Fruit fly (Drosophila melanogaster) whole organism, embryonic: ENCODE results near the gene CG6225.

Experiments
- Adf1 ChIP-seq: fragments of 200-800 bp; sonication (Bioruptor generic); IDR thresholded peaks from 2 replicates; pipeline ENCODE4 v1.3.6; 2022; ENCODE audit warnings: missing biosample characterization, missing genetic modification characterization
- Bteb2 ChIP-seq: fragments of 200-800 bp; sonication (Bioruptor generic); optimal IDR thresholded peaks from 2 replicates; lab custom pipeline; 2016; ENCODE audit warnings: missing biosample characterization, missing genetic modification characterization
- CG10147 ChIP-seq: fragments of 200-800 bp; sonication (Bioruptor generic); optimal IDR thresholded peaks from 2 replicates; lab custom pipeline; 2019; ENCODE audit warnings: missing biosample characterization, mild to moderate bottlenecking, missing genetic modification characterization, moderate library complexity
- CG10209 ChIP-seq: fragments of 200-800 bp; sonication (Bioruptor generic); optimal IDR thresholded peaks from 3 replicates; lab custom pipeline; 2017; ENCODE audit warnings: missing biosample characterization, mild to moderate bottlenecking, missing genetic modification characterization, missing genetic modification reagents
- CG11398 ChIP-seq: fragments of 200-800 bp; sonication (Bioruptor generic); optimal IDR thresholded peaks from 2 replicates; lab custom pipeline; 2016; ENCODE audit warnings: missing biosample characterization, missing genetic modification characterization
- CG13424 ChIP-seq: fragments of 200-800 bp; sonication (Bioruptor generic); optimal IDR thresholded peaks from 2 replicates; lab custom pipeline; 2019; ENCODE audit warnings: missing biosample characterization, mild to moderate bottlenecking, missing genetic modification characterization, moderate library complexity
- CG18619 ChIP-seq: fragments of 200-800 bp; sonication (Bioruptor generic); optimal IDR thresholded peaks from 3 replicates; lab custom pipeline; 2017; ENCODE audit warnings: missing biosample characterization, mild to moderate bottlenecking, missing genetic modification characterization
- CG18764 ChIP-seq: fragments of 200-800 bp; sonication (Bioruptor generic); optimal IDR thresholded peaks from 3 replicates; lab custom pipeline; 2016; ENCODE audit warnings: missing biosample characterization, missing genetic modification characterization
- CG2120 ChIP-seq: fragments of 200-800 bp; sonication (Bioruptor generic); optimal IDR thresholded peaks from 3 replicates; lab custom pipeline; 2016; ENCODE audit warnings: missing biosample characterization, missing genetic modification characterization
- CG2875 ChIP-seq: fragments of 200-800 bp; sonication (Bioruptor generic); optimal IDR thresholded peaks from 2 replicates; lab custom pipeline; 2017; ENCODE audit warnings: missing biosample characterization, mild to moderate bottlenecking, missing genetic modification characterization, missing genetic modification reagents
- CG30431 ChIP-seq: fragments of 200-800 bp; sonication (Bioruptor generic); optimal IDR thresholded peaks from 2 replicates; lab custom pipeline; 2017; ENCODE audit warnings: missing biosample characterization, missing genetic modification characterization
- CG32532 ChIP-seq: fragments of 200-800 bp; sonication (Bioruptor generic); IDR thresholded peaks from 2 replicates; pipeline ENCODE4 v1.3.6; 2022; ENCODE audit warnings: missing biosample characterization, missing genetic modification characterization
- CG4424 ChIP-seq: fragments of 200-800 bp; sonication (Bioruptor generic); optimal IDR thresholded peaks from 3 replicates; lab custom pipeline; 2016; ENCODE audit warnings: missing biosample characterization, missing genetic modification characterization
- CG4617 ChIP-seq: fragments of 200-800 bp; sonication (Bioruptor generic); optimal IDR thresholded peaks from 3 replicates; lab custom pipeline; 2016; ENCODE audit warnings: missing biosample characterization, missing genetic modification characterization, borderline replicate concordance
- CG6272 ChIP-seq: fragments of 200-800 bp; sonication (Bioruptor generic); IDR thresholded peaks from 2 replicates; pipeline ENCODE4 v1.3.6; 2022; ENCODE audit warnings: missing biosample characterization, missing genetic modification characterization
- CG7372 ChIP-seq: fragments of 200-800 bp; sonication (Bioruptor generic); IDR thresholded peaks from 2 replicates; pipeline ENCODE4 v1.3.6; 2022; ENCODE audit warnings: missing biosample characterization, missing genetic modification characterization
- CG7786 ChIP-seq: fragments of 200-800 bp; sonication (Bioruptor generic); optimal IDR thresholded peaks from 2 replicates; lab custom pipeline; 2016; ENCODE audit warnings: missing biosample characterization, missing genetic modification characterization
- Doc3 ChIP-seq: fragments of 200-800 bp; sonication (Bioruptor generic); IDR thresholded peaks from 3 replicates; pipeline ENCODE4 v1.3.6; 2022; ENCODE audit warnings: missing biosample characterization, missing genetic modification characterization; ENCODE audit not compliant: partially characterized antibody
- Dp ChIP-seq: fragments of 200-800 bp; sonication (Bioruptor generic); optimal IDR thresholded peaks from 2 replicates; lab custom pipeline; 2018; ENCODE audit warnings: missing biosample characterization, mild to moderate bottlenecking, missing genetic modification characterization, moderate library complexity
- Drgx ChIP-seq: fragments of 200-800 bp; sonication (Bioruptor generic); IDR thresholded peaks from 2 replicates; pipeline ENCODE4 v1.3.6; 2022; ENCODE audit warnings: missing biosample characterization, missing genetic modification characterization
- E2f1 ChIP-seq: fragments of 200-800 bp; sonication (Bioruptor generic); IDR thresholded peaks from 2 replicates; pipeline ENCODE4 v1.3.6; 2022; ENCODE audit warnings: missing biosample characterization, missing genetic modification characterization
- Fer3 ChIP-seq: fragments of 200-800 bp; sonication (Bioruptor generic); optimal IDR thresholded peaks from 2 replicates; lab custom pipeline; 2018; ENCODE audit warnings: missing biosample characterization, mild to moderate bottlenecking, missing genetic modification characterization, moderate library complexity
- HHEX ChIP-seq: fragments of 200-800 bp; sonication (Bioruptor generic); optimal IDR thresholded peaks from 3 replicates; lab custom pipeline; 2017; ENCODE audit warnings: missing biosample characterization, mild to moderate bottlenecking, missing genetic modification characterization, missing genetic modification reagents
- HLH3B ChIP-seq: fragments of 200-800 bp; sonication (Bioruptor generic); IDR thresholded peaks from 2 replicates; pipeline ENCODE4 v1.3.6; 2022; ENCODE audit warnings: missing biosample characterization, missing genetic modification characterization
- HLH4C ChIP-seq: fragments of 200-800 bp; sonication (Bioruptor generic); IDR thresholded peaks from 3 replicates; pipeline ENCODE4 v1.3.6; 2022; ENCODE audit warnings: missing biosample characterization, missing genetic modification characterization; ENCODE audit not compliant: partially characterized antibody
- MBD-R2 ChIP-seq: fragments of 200-800 bp; sonication (Bioruptor generic); IDR thresholded peaks from 2 replicates; pipeline ENCODE4 v1.3.6; 2022; ENCODE audit warnings: missing biosample characterization, missing genetic modification characterization
- Meics ChIP-seq: fragments of 200-800 bp; sonication (Bioruptor generic); optimal IDR thresholded peaks from 2 replicates; lab custom pipeline; 2017; ENCODE audit warnings: missing biosample characterization, mild to moderate bottlenecking, missing genetic modification characterization
- Mes4 ChIP-seq: fragments of 200-800 bp; sonication (Bioruptor generic); optimal IDR thresholded peaks from 2 replicates; lab custom pipeline; 2016; ENCODE audit warnings: missing biosample characterization, missing genetic modification characterization
- Neu2 ChIP-seq: fragments of 200-800 bp; sonication (Bioruptor generic); optimal IDR thresholded peaks from 3 replicates; lab custom pipeline; 2016; ENCODE audit warnings: missing biosample characterization, missing genetic modification characterization, borderline replicate concordance
- NfI ChIP-seq: fragments of 200-800 bp; sonication (Bioruptor generic); optimal IDR thresholded peaks from 3 replicates; lab custom pipeline; 2018; ENCODE audit warnings: missing biosample characterization, mild to moderate bottlenecking, missing genetic modification characterization, moderate library complexity
- Scr ChIP-seq: fragments of 200-800 bp; sonication (Bioruptor generic); IDR thresholded peaks from 2 replicates; pipeline ENCODE4 v1.3.6; 2022; ENCODE audit warnings: missing biosample characterization, missing genetic modification characterization; ENCODE audit not compliant: partially characterized antibody
- Sry-β ChIP-seq: fragments of 200-800 bp; sonication (Bioruptor generic); optimal IDR thresholded peaks from 2 replicates; lab custom pipeline; 2018; ENCODE audit warnings: missing biosample characterization, mild to moderate bottlenecking, missing genetic modification characterization, moderate library complexity
- Xbp1 ChIP-seq: fragments of 200-800 bp; sonication (Bioruptor generic); optimal IDR thresholded peaks from 3 replicates; lab custom pipeline; 2016; ENCODE audit warnings: missing biosample characterization, mild to moderate bottlenecking, missing genetic modification characterization
- Xrp1 ChIP-seq: fragments of 200-800 bp; sonication (Bioruptor generic); IDR thresholded peaks from 2 replicates; pipeline ENCODE4 v1.3.6; 2022; ENCODE audit warnings: missing biosample characterization, missing genetic modification characterization
- amos ChIP-seq: fragments of 200-800 bp; sonication (Bioruptor generic); IDR thresholded peaks from 2 replicates; pipeline ENCODE4 v1.3.6; 2022; ENCODE audit warnings: missing biosample characterization, missing genetic modification characterization; ENCODE audit not compliant: partially characterized antibody
- cato ChIP-seq: fragments of 200-800 bp; sonication (Bioruptor generic); optimal IDR thresholded peaks from 2 replicates; lab custom pipeline; 2016; ENCODE audit warnings: missing biosample characterization, missing genetic modification characterization, borderline replicate concordance
- her ChIP-seq: fragments of 200-800 bp; sonication (Bioruptor generic); optimal IDR thresholded peaks from 2 replicates; lab custom pipeline; 2016; ENCODE audit warnings: missing biosample characterization, missing genetic modification characterization
- insv ChIP-seq, 2 experiments: fragments of 200-800 bp; sonication (Bioruptor generic); optimal IDR thresholded peaks; 3 replicates each; lab custom pipeline; 2016 to 2018; ENCODE audit warnings: missing biosample characterization in 2 of 2, missing genetic modification characterization in 2 of 2
- jigr1 ChIP-seq: fragments of 200-800 bp; sonication (Bioruptor generic); IDR thresholded peaks from 3 replicates; pipeline ENCODE4 v1.3.6; 2022; ENCODE audit warnings: missing biosample characterization, missing genetic modification characterization
- knrl ChIP-seq: fragments of 200-800 bp; sonication (Bioruptor generic); IDR thresholded peaks from 3 replicates; pipeline ENCODE4 v1.3.6; 2022; ENCODE audit warnings: missing biosample characterization, missing genetic modification characterization; ENCODE audit not compliant: partially characterized antibody
- lilli ChIP-seq: fragments of 200-800 bp; sonication (Bioruptor generic); optimal IDR thresholded peaks from 3 replicates; lab custom pipeline; 2016; ENCODE audit warnings: missing biosample characterization, missing genetic modification characterization
- lmd ChIP-seq: fragments of 200-800 bp; sonication (Bioruptor generic); IDR thresholded peaks from 2 replicates; pipeline ENCODE4 v1.3.6; 2022; ENCODE audit warnings: missing biosample characterization, missing genetic modification characterization
- nerfin-1 ChIP-seq: fragments of 200-800 bp; sonication (Bioruptor generic); optimal IDR thresholded peaks from 3 replicates; lab custom pipeline; 2019; ENCODE audit warnings: missing biosample characterization, mild to moderate bottlenecking, missing genetic modification characterization, moderate library complexity
- phol ChIP-seq: fragments of 200-800 bp; sonication (Bioruptor generic); optimal IDR thresholded peaks from 3 replicates; lab custom pipeline; 2018; ENCODE audit warnings: missing biosample characterization, mild to moderate bottlenecking, missing genetic modification characterization, moderate library complexity
- pros ChIP-seq: fragments of 200-800 bp; sonication (Bioruptor generic); optimal IDR thresholded peaks from 3 replicates; lab custom pipeline; 2019; ENCODE audit warnings: missing biosample characterization, mild to moderate bottlenecking, missing genetic modification characterization, moderate library complexity
- row ChIP-seq: fragments of 200-800 bp; sonication (Bioruptor generic); IDR thresholded peaks from 3 replicates; pipeline ENCODE4 v1.3.6; 2022; ENCODE audit warnings: missing biosample characterization, missing genetic modification characterization
- slbo ChIP-seq: fragments of 200-800 bp; sonication (Bioruptor generic); IDR thresholded peaks from 2 replicates; pipeline ENCODE4 v1.3.6; 2022; ENCODE audit warnings: missing biosample characterization, missing genetic modification characterization
- ssp ChIP-seq: fragments of 200-800 bp; sonication (Bioruptor generic); IDR thresholded peaks from 2 replicates; pipeline ENCODE4 v1.3.6; 2022; ENCODE audit warnings: missing biosample characterization, missing genetic modification characterization
- stwl ChIP-seq: fragments of 200-800 bp; sonication (Bioruptor generic); optimal IDR thresholded peaks from 3 replicates; lab custom pipeline; 2018; ENCODE audit warnings: missing biosample characterization, mild to moderate bottlenecking, missing genetic modification characterization, moderate library complexity

The CG6225 gene

DNA sequence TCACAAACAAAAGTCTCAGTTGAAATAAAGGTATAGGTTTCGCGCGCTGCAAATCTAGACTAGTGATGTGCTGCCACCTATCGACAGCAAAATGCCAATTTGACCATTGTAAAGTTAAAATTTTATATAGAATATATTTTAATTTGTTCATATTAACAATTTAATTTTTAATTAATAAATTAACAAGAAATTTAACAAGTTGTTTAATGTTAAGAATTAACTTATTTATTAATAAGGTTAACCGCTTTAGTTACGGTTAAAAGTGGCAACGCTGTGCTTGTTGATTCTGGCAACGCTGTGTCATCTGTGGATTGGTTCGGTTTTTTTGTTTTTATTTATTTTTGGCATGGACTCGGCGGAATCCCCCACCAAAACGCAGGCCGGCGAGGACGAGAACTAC lies 24.0 kb upstream of the CG6225 start, which contains the start of gene Not10 (continued):
- TF ChIP-seq Xrp1 (GFP tag; lab: Robert Waterston, UW) = 0 out of 2 replicates have a peak, but pooled peaks have one; percentile 27
- TF ChIP-seq CG32532 = peak; percentile 52; the same call in 1 of the 2 replicates
- peak; percentile 32; the same call in 1 of the 2 replicates for TF ChIP-seq CG7372 (GFP tag; lab: Robert Waterston, UW)
- peak; percentile 78 for TF ChIP-seq Scr (GFP tag; lab: Robert Waterston, UW)
- no peak for TF ChIP-seq pros
- peak; percentile 55 for TF ChIP-seq stwl (tag; lab: Kevin White, UChicago)
- no peak for TF ChIP-seq Sry-β (GFP tag; lab: Kevin White, UChicago)
- TF ChIP-seq row (GFP tag; lab: Robert Waterston, UW) = peak; percentile 79
- peak; percentile 35 for TF ChIP-seq nerfin-1
- peak; percentile 30 for TF ChIP-seq CG10209
- 0 out of 2 replicates have a peak, but pooled peaks have one; percentile 20 for TF ChIP-seq Adf1
- peak in 1 of 2 experiments; percentile 19 for TF ChIP-seq insv (GFP tag; optimal IDR thresholded peaks at IDR 0.05; lab: Kevin White, UChicago)
- TF ChIP-seq Bteb2 (GFP tag; lab: Kevin White, UChicago) = no peak
- TF ChIP-seq CG2875 (GFP tag; lab: Kevin White, UChicago) = no peak
- TF ChIP-seq CG30431 (GFP tag; lab: Kevin White, UChicago) = no peak
- TF ChIP-seq CG13424 (tag; lab: Kevin White, UChicago) = peak; percentile 70
- TF ChIP-seq CG2120 (GFP tag; lab: Kevin White, UChicago) = peak; percentile 25
- no peak; the same call in 1 of the 2 replicates for TF ChIP-seq lmd
- TF ChIP-seq HLH3B (GFP tag; lab: Robert Waterston, UW) = peak; percentile 35; the same call in 1 of the 2 replicates
- TF ChIP-seq NfI (GFP tag; lab: Kevin White, UChicago) = peak; percentile 48
- TF ChIP-seq CG4424 (GFP tag; lab: Kevin White, UChicago) = peak; percentile 31
- TF ChIP-seq CG7786 (GFP tag; lab: Kevin White, UChicago) = no peak
- peak; percentile 27 for TF ChIP-seq Meics (GFP tag; lab: Kevin White, UChicago)
- no peak for TF ChIP-seq HHEX (GFP tag; lab: Kevin White, UChicago)
- TF ChIP-seq CG18764 (GFP tag; lab: Kevin White, UChicago) = peak; percentile 27
- TF ChIP-seq Mes4 (GFP tag; lab: Kevin White, UChicago) = no peak
- TF ChIP-seq CG4617 (GFP tag; lab: Kevin White, UChicago) = peak; percentile 77
- TF ChIP-seq Dp = peak; percentile 83
- TF ChIP-seq phol (tag; lab: Kevin White, UChicago) = peak; percentile 62
- TF ChIP-seq CG11398 (GFP tag; lab: Kevin White, UChicago) = no peak
- peak; percentile 23; the same call in 1 of the 2 replicates for TF ChIP-seq E2f1
- TF ChIP-seq jigr1 (GFP tag; lab: Robert Waterston, UW) = no peak
- peak; percentile 9 for TF ChIP-seq Fer3 (tag; lab: Kevin White, UChicago)
- peak; percentile 35 for TF ChIP-seq Xbp1 (GFP tag; lab: Kevin White, UChicago)
- TF ChIP-seq Drgx (GFP tag; lab: Robert Waterston, UW) = no peak
- peak; percentile 48; the same call in 1 of the 2 replicates for TF ChIP-seq CG6272 (GFP tag; lab: Robert Waterston, UW)
- peak; percentile 69; the same call in 2 of the 3 replicates for TF ChIP-seq HLH4C
- TF ChIP-seq slbo (GFP tag; lab: Robert Waterston, UW) = peak; percentile 68
- TF ChIP-seq CG18619 (GFP tag; lab: Kevin White, UChicago) = no peak
- peak; percentile 68 for TF ChIP-seq MBD-R2 (GFP tag; lab: Robert Waterston, UW)
- no peak for TF ChIP-seq Neu2 (GFP tag; lab: Kevin White, UChicago)
- TF ChIP-seq Doc3 = peak; percentile 66; the same call in 2 of the 3 replicates
- TF ChIP-seq ssp (GFP tag; lab: Robert Waterston, UW) = 0 out of 2 replicates have a peak, but pooled peaks have one; percentile 36
- TF ChIP-seq CG10147 (GFP tag; lab: Kevin White, UChicago) = no peak
- peak; percentile 36 for TF ChIP-seq lilli
- peak; percentile 66 for TF ChIP-seq amos (GFP tag; lab: Robert Waterston, UW)
- peak; percentile 75 for TF ChIP-seq knrl (GFP tag; lab: Robert Waterston, UW)
- no peak for TF ChIP-seq her (GFP tag; lab: Kevin White, UChicago)
- TF ChIP-seq cato (GFP tag; lab: Kevin White, UChicago) = no peak
